Fruit fly (Drosophila melanogaster) whole organism, embryonic: Measurements from ENCODE around the gene side-III.

Experiments
- Abd-B ChIP-seq: fragments of 200-800 bp; sonication (Bioruptor generic); optimal IDR thresholded peaks from 2 replicates; lab custom pipeline; 2018; ENCODE audit warnings: missing biosample characterization, mild to moderate bottlenecking, missing genetic modification characterization, moderate library complexity
- CG10267 ChIP-seq: fragments of 200-800 bp; sonication (Bioruptor generic); optimal IDR thresholded peaks from 2 replicates; lab custom pipeline; 2018; ENCODE audit warnings: missing biosample characterization, mild to moderate bottlenecking, missing genetic modification characterization, moderate library complexity
- CG10431 ChIP-seq: fragments of 200-800 bp; sonication (Bioruptor generic); optimal IDR thresholded peaks from 3 replicates; lab custom pipeline; 2018; ENCODE audit warnings: missing biosample characterization, mild to moderate bottlenecking, missing genetic modification characterization
- CG11456 ChIP-seq: fragments of 200-800 bp; sonication (Bioruptor generic); IDR thresholded peaks from 3 replicates; pipeline ENCODE4 v1.3.6; 2022; ENCODE audit warnings: missing biosample characterization, missing genetic modification characterization
- CG12299 ChIP-seq: fragments of 200-800 bp; sonication (Bioruptor generic); optimal IDR thresholded peaks from 2 replicates; lab custom pipeline; 2018; ENCODE audit warnings: missing biosample characterization, mild to moderate bottlenecking, missing genetic modification characterization
- CG12942 ChIP-seq: fragments of 200-800 bp; sonication (Bioruptor generic); optimal IDR thresholded peaks from 3 replicates; lab custom pipeline; 2016; ENCODE audit warnings: missing biosample characterization, missing genetic modification characterization
- CG17361 ChIP-seq: fragments of 200-800 bp; sonication (Bioruptor generic); IDR thresholded peaks from 3 replicates; pipeline ENCODE4 v1.3.6; 2022; ENCODE audit warnings: missing biosample characterization, missing genetic modification characterization
- CG17829 ChIP-seq: fragments of 200-800 bp; optimal IDR thresholded peaks from 2 replicates; lab custom pipeline; 2019; ENCODE audit warnings: missing biosample characterization, mild to moderate bottlenecking, missing genetic modification characterization, moderate library complexity
- CG2120 ChIP-seq: fragments of 200-800 bp; sonication (Bioruptor generic); optimal IDR thresholded peaks from 3 replicates; lab custom pipeline; 2016; ENCODE audit warnings: missing biosample characterization, missing genetic modification characterization
- CG32767 ChIP-seq: fragments of 200-800 bp; sonication (Bioruptor generic); IDR thresholded peaks from 2 replicates; pipeline ENCODE4 v1.3.6; 2022; ENCODE audit warnings: missing biosample characterization, missing genetic modification characterization
- CG3407 ChIP-seq: fragments of 200-800 bp; sonication (Bioruptor generic); optimal IDR thresholded peaks from 2 replicates; lab custom pipeline; 2018; ENCODE audit warnings: missing biosample characterization, mild to moderate bottlenecking, missing genetic modification characterization
- CG34376 ChIP-seq: fragments of 200-800 bp; sonication (Bioruptor generic); optimal IDR thresholded peaks from 2 replicates; lab custom pipeline; 2018; ENCODE audit warnings: missing biosample characterization, mild to moderate bottlenecking, missing genetic modification characterization
- CG34422 ChIP-seq: fragments of 200-800 bp; sonication (Bioruptor generic); IDR thresholded peaks from 3 replicates; pipeline ENCODE4 v1.3.6; 2022; ENCODE audit warnings: missing biosample characterization, missing genetic modification characterization
- CG5180 ChIP-seq: fragments of 200-800 bp; sonication (Bioruptor generic); optimal IDR thresholded peaks from 3 replicates; lab custom pipeline; 2017; ENCODE audit warnings: missing biosample characterization, missing genetic modification characterization, mild to moderate bottlenecking, moderate library complexity, missing genetic modification reagents
- CG5953 ChIP-seq: fragments of 200-800 bp; sonication (Bioruptor generic); IDR thresholded peaks from 2 replicates; pipeline ENCODE4 v1.3.6; 2022; ENCODE audit warnings: missing biosample characterization, missing genetic modification characterization
- CG6689 ChIP-seq: fragments of 200-800 bp; sonication (Bioruptor generic); IDR thresholded peaks from 2 replicates; pipeline ENCODE4 v1.3.6; 2022; ENCODE audit warnings: missing biosample characterization, missing genetic modification characterization
- CG7271 ChIP-seq: fragments of 200-800 bp; sonication (Bioruptor generic); optimal IDR thresholded peaks from 2 replicates; lab custom pipeline; 2018; ENCODE audit warnings: missing biosample characterization, mild to moderate bottlenecking, missing genetic modification characterization, moderate library complexity
- CG8290 ChIP-seq, 3 experiments: fragments of 200-800 bp; sonication (Bioruptor generic); optimal IDR thresholded peaks; 2 replicates each; lab custom pipeline; 2016 to 2019; ENCODE audit warnings: missing biosample characterization in 3 of 3, missing genetic modification characterization in 3 of 3, mild to moderate bottlenecking in 2 of 3, moderate library complexity in 1 of 3
- CG8359 ChIP-seq: fragments of 200-800 bp; sonication (Bioruptor generic); optimal IDR thresholded peaks from 2 replicates; lab custom pipeline; 2017; ENCODE audit warnings: missing biosample characterization, mild to moderate bottlenecking, missing genetic modification characterization, borderline replicate concordance
- CG9797 ChIP-seq: fragments of 200-800 bp; sonication (Bioruptor generic); optimal IDR thresholded peaks from 3 replicates; lab custom pipeline; 2018; ENCODE audit warnings: missing biosample characterization, mild to moderate bottlenecking, missing genetic modification characterization
- CTCF ChIP-seq: fragments of 200-800 bp; sonication (Bioruptor generic); optimal IDR thresholded peaks from 2 replicates; lab custom pipeline; 2017; ENCODE audit warnings: missing biosample characterization, mild to moderate bottlenecking, missing genetic modification characterization, moderate library complexity
- Dad ChIP-seq: fragments of 200-800 bp; sonication (Bioruptor generic); optimal IDR thresholded peaks from 3 replicates; lab custom pipeline; 2016; ENCODE audit warnings: missing biosample characterization, missing genetic modification characterization
- Deaf1 ChIP-seq: fragments of 200-800 bp; optimal IDR thresholded peaks from 3 replicates; lab custom pipeline; 2019; ENCODE audit warnings: missing biosample characterization, mild to moderate bottlenecking, missing genetic modification characterization, moderate library complexity
- Dp ChIP-seq: fragments of 200-800 bp; sonication (Bioruptor generic); optimal IDR thresholded peaks from 2 replicates; lab custom pipeline; 2018; ENCODE audit warnings: missing biosample characterization, mild to moderate bottlenecking, missing genetic modification characterization, moderate library complexity
- HLH3B ChIP-seq: fragments of 200-800 bp; sonication (Bioruptor generic); IDR thresholded peaks from 2 replicates; pipeline ENCODE4 v1.3.6; 2022; ENCODE audit warnings: missing biosample characterization, missing genetic modification characterization
- HmgZ ChIP-seq: fragments of 200-800 bp; sonication (Bioruptor generic); optimal IDR thresholded peaks from 2 replicates; lab custom pipeline; 2018; ENCODE audit warnings: missing biosample characterization, mild to moderate bottlenecking, missing genetic modification characterization
- Lhr ChIP-seq: fragments of 200-800 bp; sonication (Bioruptor generic); optimal IDR thresholded peaks from 3 replicates; lab custom pipeline; 2017; ENCODE audit warnings: mild to moderate bottlenecking, missing biosample characterization, missing genetic modification reagents, missing genetic modification characterization
- Lim3 ChIP-seq: fragments of 200-800 bp; sonication (Bioruptor generic); IDR thresholded peaks from 2 replicates; pipeline ENCODE4 v1.3.6; 2022; ENCODE audit warnings: missing biosample characterization, missing genetic modification characterization
- MESR4 ChIP-seq: fragments of 200-800 bp; sonication (Bioruptor generic); optimal IDR thresholded peaks from 2 replicates; lab custom pipeline; 2018; ENCODE audit warnings: missing biosample characterization, mild to moderate bottlenecking, missing genetic modification characterization, moderate library complexity
- Meics ChIP-seq: fragments of 200-800 bp; sonication (Bioruptor generic); optimal IDR thresholded peaks from 2 replicates; lab custom pipeline; 2017; ENCODE audit warnings: missing biosample characterization, mild to moderate bottlenecking, missing genetic modification characterization
- NC2β ChIP-seq: fragments of 200-800 bp; sonication (Bioruptor generic); optimal IDR thresholded peaks from 2 replicates; lab custom pipeline; 2016; ENCODE audit warnings: missing biosample characterization, missing genetic modification characterization
- Rx ChIP-seq: fragments of 200-800 bp; sonication (Bioruptor generic); IDR thresholded peaks from 2 replicates; pipeline ENCODE4 v1.3.6; 2022; ENCODE audit warnings: missing biosample characterization, missing genetic modification characterization
- Taf1 ChIP-seq: fragments of 200-800 bp; sonication (Bioruptor generic); IDR thresholded peaks from 2 replicates; pipeline ENCODE4 v1.3.6; 2022; ENCODE audit warnings: missing biosample characterization, missing genetic modification characterization
- Xbp1 ChIP-seq: fragments of 200-800 bp; sonication (Bioruptor generic); optimal IDR thresholded peaks from 3 replicates; lab custom pipeline; 2016; ENCODE audit warnings: missing biosample characterization, mild to moderate bottlenecking, missing genetic modification characterization
- aop ChIP-seq: fragments of 200-800 bp; sonication (Bioruptor generic); IDR thresholded peaks from 2 replicates; pipeline ENCODE4 v1.3.6; 2022; ENCODE audit warnings: missing biosample characterization, missing genetic modification characterization
- bbx ChIP-seq: fragments of 200-800 bp; sonication (Bioruptor generic); IDR thresholded peaks from 2 replicates; pipeline ENCODE4 v1.3.6; 2022; ENCODE audit warnings: missing biosample characterization, missing genetic modification characterization; ENCODE audit not compliant: partially characterized antibody
- dm ChIP-seq: fragments of 200-800 bp; sonication (Bioruptor generic); optimal IDR thresholded peaks from 3 replicates; lab custom pipeline; 2016; ENCODE audit warnings: missing biosample characterization, missing genetic modification characterization
- fd96Cb ChIP-seq: fragments of 200-800 bp; sonication (Bioruptor generic); optimal IDR thresholded peaks from 2 replicates; lab custom pipeline; 2018; ENCODE audit warnings: missing biosample characterization, mild to moderate bottlenecking, missing genetic modification characterization, moderate library complexity
- gcm ChIP-seq: fragments of 200-800 bp; sonication (Bioruptor generic); optimal IDR thresholded peaks from 2 replicates; lab custom pipeline; 2019; ENCODE audit warnings: missing biosample characterization, mild to moderate bottlenecking, missing genetic modification characterization, moderate library complexity
- h ChIP-seq: fragments of >200 bp; optimal IDR thresholded peaks from 2 replicates; lab custom pipeline; 2017
- ken ChIP-seq: fragments of 200-800 bp; sonication (Bioruptor generic); IDR thresholded peaks from 3 replicates; pipeline ENCODE4 v1.3.6; 2022; ENCODE audit warnings: missing biosample characterization, missing genetic modification characterization
- lola ChIP-seq, 3 experiments: fragments of >200 bp in 2 of 3; fragments of 200-800 bp in 1 of 3; sonication (Bioruptor generic) in 1 of 3; optimal IDR thresholded peaks; 2 replicates each; lab custom pipeline; 2017 to 2019; ENCODE audit warnings: missing biosample characterization in 3 of 3, missing genetic modification characterization in 3 of 3, mild to moderate bottlenecking in 1 of 3, moderate library complexity in 1 of 3
- rib ChIP-seq: fragments of 200-800 bp; sonication (Bioruptor generic); IDR thresholded peaks from 2 replicates; pipeline ENCODE4 v1.3.6; 2022; ENCODE audit warnings: missing biosample characterization, missing genetic modification characterization
- sc ChIP-seq, 3 experiments: fragments of >200 bp in 2 of 3; fragments of 200-800 bp in 1 of 3; sonication (Bioruptor generic) in 1 of 3; optimal IDR thresholded peaks; 2 replicates in 2 of 3; 3 replicates in 1 of 3; lab custom pipeline; 2017; ENCODE audit warnings: mild to moderate bottlenecking in 1 of 3, missing biosample characterization in 1 of 3, missing genetic modification characterization in 1 of 3, missing genetic modification reagents in 1 of 3
- seq ChIP-seq: fragments of 200-800 bp; sonication (Bioruptor generic); IDR thresholded peaks from 2 replicates; pipeline ENCODE4 v1.3.6; 2022; ENCODE audit warnings: missing biosample characterization, missing genetic modification characterization
- sima ChIP-seq: fragments of 200-800 bp; sonication (Bioruptor generic); optimal IDR thresholded peaks from 2 replicates; lab custom pipeline; 2016; ENCODE audit warnings: missing biosample characterization, missing genetic modification characterization
- sr ChIP-seq: fragments of 200-800 bp; sonication (Bioruptor generic); IDR thresholded peaks from 3 replicates; pipeline ENCODE4 v1.3.6; 2022; ENCODE audit warnings: missing biosample characterization, missing genetic modification characterization
- sug ChIP-seq: fragments of 200-800 bp; optimal IDR thresholded peaks from 2 replicates; lab custom pipeline; 2019; ENCODE audit warnings: missing biosample characterization, mild to moderate bottlenecking, missing genetic modification characterization, moderate library complexity
- wek ChIP-seq: fragments of 200-800 bp; sonication (Bioruptor generic); optimal IDR thresholded peaks from 3 replicates; lab custom pipeline; 2018; ENCODE audit warnings: missing biosample characterization, mild to moderate bottlenecking, missing genetic modification characterization, moderate library complexity

side-III gene

DNA sequence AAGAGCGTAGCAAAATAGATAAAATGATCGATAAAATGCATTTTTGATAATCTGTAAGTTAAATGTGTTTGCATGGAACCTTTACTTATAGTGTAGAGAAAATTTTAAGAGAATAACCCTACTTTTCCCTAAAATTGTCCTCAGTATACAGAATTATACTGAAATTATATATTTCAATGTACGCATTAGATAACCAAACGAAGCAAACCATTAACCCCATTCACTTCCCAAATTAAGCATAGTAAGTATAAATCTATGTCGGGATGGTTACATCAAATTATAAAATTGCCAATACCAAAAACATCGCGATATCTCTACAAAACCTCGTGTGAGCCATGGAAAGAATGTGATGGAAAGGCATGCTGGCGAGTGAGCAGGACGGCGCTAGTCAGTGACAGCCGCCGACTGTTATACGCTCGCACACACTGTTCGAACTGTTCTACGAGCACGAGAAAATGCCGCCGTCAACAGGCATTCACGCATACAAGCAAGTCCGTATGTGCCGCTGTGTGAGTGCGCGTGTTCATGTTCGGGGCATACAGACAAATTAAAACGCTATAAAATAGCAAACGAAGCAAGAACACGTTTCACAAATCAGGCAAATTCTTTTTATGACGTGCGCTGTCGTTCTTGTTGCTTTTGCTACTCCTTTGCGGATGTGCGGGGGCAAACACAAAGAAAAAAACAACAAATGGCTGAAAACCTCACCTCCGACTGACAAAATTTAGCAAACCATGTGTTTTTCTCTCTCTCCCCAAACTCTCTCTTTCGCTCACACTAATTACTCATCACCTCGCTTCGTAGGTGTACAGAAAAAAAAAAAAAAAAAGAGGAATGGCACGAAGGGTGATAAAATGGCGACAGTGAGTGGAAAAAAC lies 48.0 kb upstream of the side-III start (continued):
- TF ChIP-seq h (no peak), rib (GFP tag; lab: Robert Waterston, UW) (peak; percentile 64), wek (GFP tag; lab: Kevin White, UChicago) (no peak), fd96Cb (no peak), bbx (GFP tag; lab: Robert Waterston, UW) (peak; percentile 40; the same call in 1 of the 2 replicates), CG34422 (peak; percentile 58; the same call in 1 of the 3 replicates), Abd-B (GFP tag; lab: Kevin White, UChicago) (no peak), ken (GFP tag; lab: Robert Waterston, UW) (peak; percentile 38; the same call in 1 of the 3 replicates), CG17361 (GFP tag; lab: Robert Waterston, UW) (peak; percentile 40; the same call in 1 of the 3 replicates), sc (optimal IDR thresholded peaks at IDR 0.05; lab: Kevin White, UChicago) (no peak), sc (GFP tag; optimal IDR thresholded peaks at IDR 0.05; lab: Kevin White, UChicago) (no peak), sr (GFP tag; lab: Robert Waterston, UW) (no peak), HLH3B (no peak), Dp (no peak), aop (no peak), CG6689 (GFP tag; lab: Robert Waterston, UW) (no peak), HmgZ (peak; percentile 81), Lim3 (GFP tag; lab: Robert Waterston, UW) (no peak), NC2β (no peak), sug (tag; lab: Kevin White, UChicago) (peak; percentile 50), CG5953 (GFP tag; lab: Robert Waterston, UW) (no peak), CG32767 (peak; percentile 92), CG5180 (peak; percentile 88), CG11456 (GFP tag; lab: Robert Waterston, UW) (no peak), CG8359 (no peak), Dad (GFP tag; lab: Kevin White, UChicago) (no peak), gcm (GFP tag; lab: Kevin White, UChicago) (no peak), CG17829 (no peak), seq (GFP tag; lab: Robert Waterston, UW) (no peak; the same call in 1 of the 2 replicates), Lhr (GFP tag; lab: Kevin White, UChicago) (no peak), CG12942 (no peak), CG7271 (no peak), CTCF (GFP tag; lab: Kevin White, UChicago) (no peak), sima (GFP tag; lab: Kevin White, UChicago) (no peak), CG34376 (GFP tag; lab: Kevin White, UChicago) (peak; percentile 35), Deaf1 (tag; lab: Kevin White, UChicago) (peak; percentile 62), lola (GFP tag; optimal IDR thresholded peaks at IDR 0.05; lab: Kevin White, UChicago) (no peak), CG12299 (no peak), Meics (GFP tag; lab: Kevin White, UChicago) (peak; percentile 4), Taf1 (GFP tag; lab: Robert Waterston, UW) (no peak), CG10431 (GFP tag; lab: Kevin White, UChicago) (no peak), CG2120 (GFP tag; lab: Kevin White, UChicago) (no peak), dm (peak; percentile 95), Xbp1 (GFP tag; lab: Kevin White, UChicago) (no peak), CG10267 (tag; lab: Kevin White, UChicago) (no peak), Rx (GFP tag; lab: Robert Waterston, UW) (no peak), CG9797 (GFP tag; lab: Kevin White, UChicago) (no peak), CG3407 (GFP tag; lab: Kevin White, UChicago) (no peak), CG8290 (GFP tag; optimal IDR thresholded peaks at IDR 0.05; lab: Kevin White, UChicago) (no peak), CG8290 (tag; optimal IDR thresholded peaks at IDR 0.05; lab: Kevin White, UChicago) (peak in 1 of 2 experiments; percentile 73), MESR4 (GFP tag; lab: Kevin White, UChicago) (no peak)
